Fruit fly (Drosophila melanogaster) whole organism, pupa: ENCODE measurements around the gene AstC.
A peak's percentile ranks its signal among the peaks of the same experiment; 100 is the strongest.

Experiments
- CG10348 ChIP-seq: fragments of 200-800 bp; sonication (Bioruptor generic); IDR thresholded peaks from 2 replicates; pipeline ENCODE4 v1.3.6; 2022; ENCODE audit warnings: missing biosample characterization, missing genetic modification characterization
- CG12605 ChIP-seq: fragments of 200-800 bp; sonication (Bioruptor generic); IDR thresholded peaks from 2 replicates; pipeline ENCODE4 v1.3.6; 2022; ENCODE audit warnings: missing biosample characterization, missing genetic modification characterization
- CG13204 ChIP-seq: fragments of 200-800 bp; sonication (Bioruptor generic); optimal IDR thresholded peaks from 2 replicates; lab custom pipeline; 2018; ENCODE audit warnings: missing biosample characterization, mild to moderate bottlenecking, missing genetic modification characterization, moderate library complexity
- CG14655 ChIP-seq: fragments of 200-800 bp; sonication (Bioruptor generic); optimal IDR thresholded peaks from 3 replicates; lab custom pipeline; 2017; ENCODE audit warnings: mild to moderate bottlenecking, missing biosample characterization, missing genetic modification reagents, missing genetic modification characterization
- CG15710 ChIP-seq: fragments of 200-800 bp; sonication (Bioruptor generic); optimal IDR thresholded peaks from 2 replicates; lab custom pipeline; 2018; ENCODE audit warnings: missing biosample characterization, mild to moderate bottlenecking, missing genetic modification characterization, moderate library complexity
- CG17806 ChIP-seq: fragments of 200-800 bp; sonication (Bioruptor generic); optimal IDR thresholded peaks from 2 replicates; lab custom pipeline; 2018; ENCODE audit warnings: missing biosample characterization, mild to moderate bottlenecking, missing genetic modification characterization, moderate library complexity
- CG32121 ChIP-seq: fragments of 200-800 bp; sonication (Bioruptor generic); IDR thresholded peaks from 2 replicates; pipeline ENCODE4 v1.3.6; 2022; ENCODE audit warnings: missing biosample characterization, missing genetic modification characterization
- CG34367 ChIP-seq: fragments of 200-800 bp; sonication (Bioruptor generic); optimal IDR thresholded peaks from 2 replicates; lab custom pipeline; 2018; ENCODE audit warnings: missing biosample characterization, mild to moderate bottlenecking, missing genetic modification characterization
- CG4496 ChIP-seq: fragments of 200-800 bp; sonication (Bioruptor generic); IDR thresholded peaks from 3 replicates; pipeline ENCODE4 v1.3.6; 2022; ENCODE audit warnings: missing biosample characterization, missing genetic modification characterization
- CG8159 ChIP-seq: fragments of 200-800 bp; sonication (Bioruptor generic); optimal IDR thresholded peaks from 3 replicates; lab custom pipeline; 2018; ENCODE audit warnings: missing biosample characterization, mild to moderate bottlenecking, missing genetic modification characterization, moderate library complexity
- CG8301 ChIP-seq: fragments of 200-800 bp; sonication (Bioruptor generic); optimal IDR thresholded peaks from 2 replicates; lab custom pipeline; 2018; ENCODE audit warnings: missing biosample characterization, mild to moderate bottlenecking, missing genetic modification characterization
- CG9948 ChIP-seq: fragments of 200-800 bp; sonication (Bioruptor generic); optimal IDR thresholded peaks from 2 replicates; lab custom pipeline; 2018; ENCODE audit warnings: missing biosample characterization, mild to moderate bottlenecking, missing genetic modification characterization, moderate library complexity
- D1 ChIP-seq: fragments of 200-800 bp; sonication (Bioruptor generic); optimal IDR thresholded peaks from 2 replicates; lab custom pipeline; 2018; ENCODE audit warnings: missing biosample characterization, mild to moderate bottlenecking, missing genetic modification characterization, moderate library complexity
- EcR ChIP-seq: fragments of 200-800 bp; sonication (Bioruptor generic); optimal IDR thresholded peaks from 3 replicates; lab custom pipeline; 2019; ENCODE audit warnings: missing biosample characterization, missing genetic modification characterization, mild to moderate bottlenecking, moderate library complexity, missing genetic modification reagents
- Ets98B ChIP-seq: fragments of 200-800 bp; sonication (Bioruptor generic); IDR thresholded peaks from 2 replicates; pipeline ENCODE4 v1.3.6; 2022; ENCODE audit warnings: missing biosample characterization, missing genetic modification characterization
- Pif1A ChIP-seq: fragments of 200-800 bp; sonication (Bioruptor generic); optimal IDR thresholded peaks from 3 replicates; lab custom pipeline; 2016; ENCODE audit warnings: missing biosample characterization, missing genetic modification characterization
- Pif1B ChIP-seq: fragments of 200-800 bp; sonication (Bioruptor generic); optimal IDR thresholded peaks from 3 replicates; lab custom pipeline; 2016; ENCODE audit warnings: missing biosample characterization, missing genetic modification characterization
- Snoo ChIP-seq: fragments of 200-800 bp; sonication (Bioruptor generic); optimal IDR thresholded peaks from 3 replicates; lab custom pipeline; 2017; ENCODE audit warnings: missing biosample characterization, mild to moderate bottlenecking, missing genetic modification characterization, inconsistent platforms
- fd96Ca ChIP-seq: fragments of 200-800 bp; sonication (Bioruptor generic); IDR thresholded peaks from 3 replicates; pipeline ENCODE4 v1.3.6; 2022; ENCODE audit warnings: missing biosample characterization, missing genetic modification characterization
- gl ChIP-seq: fragments of 200-800 bp; sonication (Bioruptor generic); optimal IDR thresholded peaks from 2 replicates; lab custom pipeline; 2018; ENCODE audit warnings: missing biosample characterization, mild to moderate bottlenecking, missing genetic modification characterization
- rn ChIP-seq: fragments of 200-800 bp; sonication (Bioruptor generic); IDR thresholded peaks from 2 replicates; pipeline ENCODE4 v1.3.6; 2022; ENCODE audit warnings: missing biosample characterization, missing genetic modification characterization

The AstC gene

DNA sequence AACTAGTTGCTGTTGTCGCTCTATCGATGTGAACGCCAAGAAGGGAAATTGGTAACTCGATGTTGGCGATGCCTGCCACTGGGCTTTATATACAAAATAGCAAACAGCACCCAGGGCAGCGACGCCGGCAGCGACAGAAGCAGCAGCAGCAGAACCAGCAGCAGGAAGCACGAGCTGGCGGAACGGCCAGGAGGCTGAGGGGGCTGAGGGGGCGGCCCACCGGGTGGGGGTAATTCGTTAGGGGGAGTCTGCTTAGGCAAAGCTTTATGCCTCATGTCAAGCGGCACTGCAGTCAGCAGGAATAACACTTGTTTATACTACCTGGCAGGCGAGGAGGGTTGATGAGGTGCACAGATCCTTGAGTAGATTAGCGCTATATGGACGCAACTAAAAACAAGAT, at the start of gene AstC:
AstC (minus strand) TSS at position 63 of the 400 bp plus-strand sequence.
- no peak for TF ChIP-seq D1
- TF ChIP-seq fd96Ca (GFP tag; lab: Robert Waterston, UW) = no peak
- no peak for TF ChIP-seq CG12605 (GFP tag; lab: Robert Waterston, UW)
- no peak for TF ChIP-seq CG8159
- no peak for TF ChIP-seq CG10348
- no peak for TF ChIP-seq rn
- TF ChIP-seq CG32121 (GFP tag; lab: Robert Waterston, UW) = no peak
- no peak for TF ChIP-seq CG17806 (tag; lab: Kevin White, UChicago)
- no peak for TF ChIP-seq CG13204 (GFP tag; lab: Kevin White, UChicago)
- TF ChIP-seq Snoo = no peak
- no peak for TF ChIP-seq CG34367 (tag; lab: Kevin White, UChicago)
- TF ChIP-seq CG9948 (tag; lab: Kevin White, UChicago) = no peak
- TF ChIP-seq CG4496 (GFP tag; lab: Robert Waterston, UW) = no peak
- TF ChIP-seq gl (tag; lab: Kevin White, UChicago) = no peak
- no peak for TF ChIP-seq Pif1B (GFP tag; lab: Kevin White, UChicago)
- TF ChIP-seq CG15710 (tag; lab: Kevin White, UChicago) = no peak
- TF ChIP-seq Pif1A (GFP tag; lab: Kevin White, UChicago) = no peak
- TF ChIP-seq CG14655 (GFP tag; lab: Kevin White, UChicago) = no peak

DNA sequence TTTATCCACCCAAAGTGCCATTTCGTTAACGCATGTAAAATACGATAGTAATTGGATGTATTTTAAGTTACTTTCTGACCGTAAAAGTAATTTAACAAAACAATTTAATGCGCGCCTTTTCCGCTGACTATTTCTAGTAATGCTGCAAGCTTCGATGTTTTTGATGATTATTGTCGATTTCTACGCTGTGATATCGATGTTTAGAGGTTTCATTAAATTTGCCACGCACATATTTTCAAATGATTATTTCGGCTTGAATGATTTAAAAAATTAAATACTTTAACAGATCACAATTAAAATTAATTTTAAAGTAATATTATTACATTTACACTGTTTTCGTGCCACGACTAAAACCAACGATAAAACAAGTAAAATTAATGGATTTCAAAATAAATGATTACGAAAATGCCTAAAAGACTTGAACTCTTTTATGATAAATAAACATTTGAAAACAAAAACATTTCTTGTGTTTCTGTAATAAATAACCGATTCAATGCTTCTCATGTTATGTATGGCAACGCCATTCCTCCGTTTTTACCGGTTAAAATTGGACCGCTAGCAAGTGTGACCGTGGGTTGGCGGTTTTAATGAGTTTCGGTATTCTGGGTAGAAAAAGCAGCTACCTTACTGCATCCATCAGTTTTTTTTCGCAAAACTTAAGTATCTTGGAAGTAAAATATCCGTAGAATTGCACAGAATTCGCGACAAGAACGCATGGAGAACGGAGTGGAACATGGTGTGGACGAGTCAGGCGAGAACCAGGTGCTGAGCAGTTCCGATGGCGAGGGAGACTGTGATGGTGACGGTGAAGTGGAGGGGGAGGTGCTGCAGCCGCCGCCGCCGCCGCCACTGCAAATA, 49.2 kb upstream of the AstC start, which contains the start of the genes RfC38 and CG4751:
RfC38 (minus strand) TSS at position 495 of the 858 bp plus-strand sequence.
CG4751 (plus strand) TSS at position 587 of the 858 bp plus-strand sequence.
- no peak for TF ChIP-seq EcR (GFP tag; lab: Kevin White, UChicago)
- no peak for TF ChIP-seq CG14655 (GFP tag; lab: Kevin White, UChicago)
- TF ChIP-seq CG8159 = no peak
- TF ChIP-seq CG32121 (GFP tag; lab: Robert Waterston, UW) = no peak
- TF ChIP-seq CG15710 (tag; lab: Kevin White, UChicago) = no peak
- no peak for TF ChIP-seq fd96Ca (GFP tag; lab: Robert Waterston, UW)
- TF ChIP-seq, all 21 proteins: peak for 0

DNA sequence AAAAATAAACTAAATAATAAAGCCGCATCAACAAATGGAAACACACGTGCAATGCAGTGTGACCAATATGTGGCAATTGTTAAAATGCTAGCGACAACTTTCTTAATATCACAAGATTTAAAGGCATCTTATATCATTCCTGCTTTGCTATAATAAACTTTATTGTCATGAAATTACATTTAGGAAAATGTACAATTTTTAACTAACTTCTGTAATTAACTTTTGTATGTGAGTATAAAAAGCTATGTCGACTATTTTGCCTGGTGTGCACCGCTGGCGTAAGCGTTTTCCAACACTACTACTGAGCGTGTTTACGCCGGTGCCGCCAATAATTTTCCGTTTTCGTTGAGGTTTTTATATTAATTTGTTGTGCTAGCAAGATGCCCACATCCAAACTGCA, 42.3 kb upstream of the AstC start, which contains the start of the genes Csl4 and Nup160:
Csl4 (minus strand) TSS at position 69 of the 400 bp plus-strand sequence.
Nup160 (plus strand) TSS at position 279 of the 400 bp plus-strand sequence.
- TF ChIP-seq gl (tag; lab: Kevin White, UChicago) (no peak), Ets98B (GFP tag; lab: Robert Waterston, UW) (peak; percentile 64; the same call in 1 of the 2 replicates), Pif1A (GFP tag; lab: Kevin White, UChicago) (no peak), CG13204 (GFP tag; lab: Kevin White, UChicago) (no peak), Snoo (peak; percentile 69), CG4496 (GFP tag; lab: Robert Waterston, UW) (peak; percentile 77), CG12605 (GFP tag; lab: Robert Waterston, UW) (no peak), CG15710 (tag; lab: Kevin White, UChicago) (peak; percentile 62), fd96Ca (GFP tag; lab: Robert Waterston, UW) (peak; percentile 72; the same call in 2 of the 3 replicates), CG10348 (no peak), EcR (GFP tag; lab: Kevin White, UChicago) (no peak), CG32121 (GFP tag; lab: Robert Waterston, UW) (peak; percentile 70), CG9948 (tag; lab: Kevin White, UChicago) (peak; percentile 37), CG34367 (tag; lab: Kevin White, UChicago) (peak; percentile 44), CG14655 (GFP tag; lab: Kevin White, UChicago) (no peak), CG17806 (tag; lab: Kevin White, UChicago) (no peak), rn (0 out of 2 replicates have a peak, but pooled peaks have one; percentile 12), CG8301 (tag; lab: Kevin White, UChicago) (no peak)

DNA sequence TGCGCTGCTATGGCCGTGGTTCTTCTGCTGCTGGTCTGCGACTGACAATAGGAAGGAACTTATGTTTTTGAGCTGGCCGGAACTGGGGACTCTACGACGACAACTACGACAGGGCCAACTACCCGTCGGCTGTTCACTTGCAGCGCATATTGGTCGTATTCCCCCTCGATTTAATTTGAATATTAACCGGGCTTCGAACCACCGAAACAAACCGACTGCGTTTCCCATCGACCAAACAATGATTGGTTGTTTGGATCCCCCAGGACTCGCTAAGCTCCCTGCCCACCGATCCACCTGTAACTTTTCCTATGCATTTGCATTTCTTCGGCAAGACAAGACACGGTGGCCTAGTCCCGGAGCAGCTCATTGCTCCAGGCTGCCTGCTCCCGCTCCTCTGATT, 40.4 kb upstream of the AstC start, which contains the start of gene Dnaaf4:
Dnaaf4 (minus strand) TSS at position 101 of the 400 bp plus-strand sequence.
- TF ChIP-seq EcR (GFP tag; lab: Kevin White, UChicago) (no peak), Pif1A (GFP tag; lab: Kevin White, UChicago) (no peak), CG12605 (GFP tag; lab: Robert Waterston, UW) (no peak), CG17806 (tag; lab: Kevin White, UChicago) (no peak), rn (no peak), CG9948 (tag; lab: Kevin White, UChicago) (no peak), CG4496 (GFP tag; lab: Robert Waterston, UW) (no peak), CG15710 (tag; lab: Kevin White, UChicago) (no peak), CG34367 (tag; lab: Kevin White, UChicago) (no peak), Ets98B (GFP tag; lab: Robert Waterston, UW) (no peak), D1 (no peak), Snoo (no peak), CG32121 (GFP tag; lab: Robert Waterston, UW) (no peak), CG8301 (tag; lab: Kevin White, UChicago) (no peak), CG14655 (GFP tag; lab: Kevin White, UChicago) (no peak), Pif1B (GFP tag; lab: Kevin White, UChicago) (no peak), gl (tag; lab: Kevin White, UChicago) (no peak)
- TF ChIP-seq, all 21 proteins: peak for 0

DNA sequence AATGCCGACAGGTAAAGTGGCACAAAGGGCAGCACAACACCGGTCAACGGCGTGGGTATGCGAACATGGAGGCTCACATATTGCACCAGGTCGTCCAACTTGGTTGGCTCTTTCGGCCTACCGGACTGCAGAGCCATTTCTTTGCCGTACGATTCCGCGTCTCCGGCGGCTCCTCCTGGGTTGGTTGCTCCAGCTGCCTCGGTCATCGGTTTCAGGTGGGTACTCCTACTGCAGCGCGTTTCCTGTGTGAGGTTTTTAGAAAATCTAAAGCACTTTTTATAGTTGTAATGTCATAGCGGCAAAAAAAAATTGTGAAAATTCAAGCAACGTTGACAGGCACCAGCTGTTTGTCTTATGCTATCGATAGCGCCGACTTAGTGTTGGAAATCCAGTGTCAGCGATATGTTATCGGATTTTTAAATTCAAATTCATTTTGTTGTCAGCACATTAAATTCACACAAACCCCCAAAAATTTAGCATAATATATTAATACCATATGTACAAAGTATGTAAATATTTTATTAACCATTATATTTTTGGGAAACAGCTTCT, 38.8 kb upstream of the AstC start, which contains the start of gene CG6230:
CG6230 (minus strand) TSS at position 354 of the 552 bp plus-strand sequence.
- TF ChIP-seq gl (tag; lab: Kevin White, UChicago) (no peak), EcR (GFP tag; lab: Kevin White, UChicago) (no peak), Ets98B (GFP tag; lab: Robert Waterston, UW) (no peak), fd96Ca (GFP tag; lab: Robert Waterston, UW) (no peak), CG32121 (GFP tag; lab: Robert Waterston, UW) (no peak), CG8159 (no peak), Snoo (no peak)
